Worm (Caenorhabditis elegans) whole organism, young adult: ENCODE data around the gene srb-12.

Source experiments
- C06A6.2 ChIP-seq: fragments of 200-800 bp; sonication (Bioruptor generic); conservative IDR thresholded peaks from 2 replicates; pipeline ENCODE4 v1.3.6; 2022; ENCODE audit warnings: missing genetic modification characterization, missing compliant biosample characterization
- F22D6.2 ChIP-seq: sonication (generic microtip); optimal IDR thresholded peaks from 2 replicates; lab custom pipeline; 2016; ENCODE audit warnings: mild to moderate bottlenecking, missing genetic modification characterization, missing compliant biosample characterization
- F23B12.7 ChIP-seq: sonication (generic microtip); optimal IDR thresholded peaks from 2 replicates; lab custom pipeline; 2017; ENCODE audit warnings: missing genetic modification characterization, mild to moderate bottlenecking, missing compliant biosample characterization, antibody characterized with exemption, moderate library complexity; ENCODE audit not compliant: insufficient read depth
- F37B4.10 ChIP-seq: fragments of 200-800 bp; sonication (Bioruptor generic); IDR thresholded peaks from 2 replicates; pipeline ENCODE4 v1.3.6; 2022; ENCODE audit warnings: missing genetic modification characterization, missing compliant biosample characterization
- F52B5.7 ChIP-seq: sonication (generic microtip); optimal IDR thresholded peaks from 2 replicates; lab custom pipeline; 2016; ENCODE audit warnings: mild to moderate bottlenecking, missing genetic modification characterization, missing compliant biosample characterization
- F55B11.4 ChIP-seq: sonication (generic microtip); optimal IDR thresholded peaks from 2 replicates; lab custom pipeline; 2016; ENCODE audit warnings: missing compliant biosample characterization, missing genetic modification characterization, borderline replicate concordance; ENCODE audit not compliant: insufficient read depth
- F57A8.1 ChIP-seq: fragments of 200-800 bp; sonication (Bioruptor generic); optimal IDR thresholded peaks from 2 replicates; lab custom pipeline; 2018; ENCODE audit warnings: mild to moderate bottlenecking, missing genetic modification characterization, moderate library complexity, missing compliant biosample characterization
- F57C9.4 ChIP-seq: sonication (generic microtip); optimal IDR thresholded peaks from 2 replicates; lab custom pipeline; 2017; ENCODE audit warnings: mild to moderate bottlenecking, missing genetic modification characterization, missing compliant biosample characterization
- T26A5.8 ChIP-seq: sonication (generic microtip); optimal IDR thresholded peaks from 2 replicates; lab custom pipeline; 2016; ENCODE audit warnings: missing genetic modification characterization, missing compliant biosample characterization
- Y56A3A.18 ChIP-seq: fragments of 200-800 bp; sonication (Bioruptor generic); IDR thresholded peaks from 2 replicates; pipeline ENCODE4 v1.3.6; 2022; ENCODE audit warnings: missing genetic modification reagents, missing genetic modification characterization, missing compliant biosample characterization
- Y79H2A.3 ChIP-seq: fragments of 200-800 bp; sonication (Bioruptor generic); conservative IDR thresholded peaks from 2 replicates; pipeline ENCODE4 v1.3.6; 2022; ENCODE audit warnings: missing genetic modification reagents, missing genetic modification characterization, missing compliant biosample characterization
- ama-1 ChIP-seq, 3 experiments: fragments of 150-350 bp in 1 of 3; sonication (generic microtip) in 2 of 3; optimal IDR thresholded peaks; 2 replicates each; lab custom pipeline; 2014 to 2018; ENCODE audit warnings: missing biosample characterization in 2 of 3, missing genetic modification characterization in 2 of 3, missing genetic modification reagents in 2 of 3
- aptf-3 ChIP-seq: fragments of 200-800 bp; sonication (Bioruptor generic); IDR thresholded peaks from 2 replicates; pipeline ENCODE4 v1.3.6; 2022; ENCODE audit warnings: missing genetic modification characterization, missing compliant biosample characterization
- attf-6 ChIP-seq: fragments of 200-800 bp; sonication (Bioruptor generic); IDR thresholded peaks from 2 replicates; pipeline ENCODE4 v1.3.6; 2022; ENCODE audit warnings: missing genetic modification reagents, missing genetic modification characterization, missing compliant biosample characterization
- bed-1 ChIP-seq: fragments of 200-800 bp; sonication (Bioruptor generic); IDR thresholded peaks from 2 replicates; pipeline ENCODE4 v1.3.6; 2022; ENCODE audit warnings: missing genetic modification reagents, missing genetic modification characterization, missing compliant biosample characterization
- bed-2 ChIP-seq: fragments of 200-800 bp; sonication (Bioruptor generic); IDR thresholded peaks from 2 replicates; pipeline ENCODE4 v1.3.6; 2022; ENCODE audit warnings: missing genetic modification reagents, missing genetic modification characterization, missing compliant biosample characterization
- ccch-3 ChIP-seq: fragments of 200-800 bp; sonication (Bioruptor generic); optimal IDR thresholded peaks from 2 replicates; lab custom pipeline; 2018; ENCODE audit warnings: mild to moderate bottlenecking, missing genetic modification characterization, missing compliant biosample characterization
- ceh-27 ChIP-seq: fragments of 200-800 bp; sonication (Bioruptor generic); optimal IDR thresholded peaks from 2 replicates; lab custom pipeline; 2018; ENCODE audit warnings: mild to moderate bottlenecking, missing genetic modification characterization, moderate library complexity, missing compliant biosample characterization
- ceh-58 ChIP-seq: fragments of 200-800 bp; sonication (Bioruptor generic); IDR thresholded peaks from 2 replicates; pipeline ENCODE4 v1.3.6; 2022; ENCODE audit warnings: missing genetic modification characterization, missing compliant biosample characterization
- ceh-79 ChIP-seq: sonication (generic microtip); optimal IDR thresholded peaks from 2 replicates; lab custom pipeline; 2017; ENCODE audit warnings: mild to moderate bottlenecking, missing genetic modification characterization, missing compliant biosample characterization
- ceh-91 ChIP-seq: fragments of 200-800 bp; sonication (Bioruptor generic); IDR thresholded peaks from 2 replicates; pipeline ENCODE4 v1.3.6; 2022; ENCODE audit warnings: missing genetic modification reagents, missing genetic modification characterization, missing compliant biosample characterization
- chd-7 ChIP-seq: sonication (generic microtip); optimal IDR thresholded peaks from 2 replicates; lab custom pipeline; 2016; ENCODE audit warnings: mild to moderate bottlenecking, missing genetic modification characterization, moderate library complexity, missing compliant biosample characterization
- dpl-1 ChIP-seq: fragments of 150-350 bp; optimal IDR thresholded peaks from 2 replicates; lab custom pipeline; 2014; ENCODE audit warnings: missing biosample characterization, missing genetic modification reagents, missing genetic modification characterization
- efl-1 ChIP-seq: fragments of 150-350 bp; optimal IDR thresholded peaks from 2 replicates; lab custom pipeline; 2014; ENCODE audit warnings: missing biosample characterization, missing genetic modification reagents, missing genetic modification characterization
- egl-18 ChIP-seq: fragments of 200-800 bp; sonication (Bioruptor generic); IDR thresholded peaks from 2 replicates; pipeline ENCODE4 v1.3.6; 2022; ENCODE audit warnings: missing genetic modification reagents, missing genetic modification characterization, missing compliant biosample characterization
- egl-44 ChIP-seq: fragments of 200-800 bp; sonication (Bioruptor generic); IDR thresholded peaks from 2 replicates; pipeline ENCODE4 v1.3.6; 2022; ENCODE audit warnings: missing genetic modification reagents, missing genetic modification characterization, missing compliant biosample characterization
- ets-4 ChIP-seq: fragments of 200-800 bp; sonication (Bioruptor generic); optimal IDR thresholded peaks from 2 replicates; lab custom pipeline; 2018; ENCODE audit warnings: mild to moderate bottlenecking, missing genetic modification characterization, missing compliant biosample characterization
- him-1 ChIP-seq: sonication (generic microtip); optimal IDR thresholded peaks from 2 replicates; lab custom pipeline; 2016; ENCODE audit warnings: missing genotype, missing genetic modification reagents, missing genetic modification characterization, missing compliant biosample characterization
- hmg-1.2 ChIP-seq: fragments of 200-800 bp; sonication (Bioruptor generic); IDR thresholded peaks from 2 replicates; pipeline ENCODE4 v1.3.6; 2022; ENCODE audit warnings: missing genetic modification reagents, missing genetic modification characterization, missing compliant biosample characterization
- hsf-1 ChIP-seq: fragments of 200-800 bp; sonication (Bioruptor generic); IDR thresholded peaks from 2 replicates; pipeline ENCODE4 v1.3.6; 2022; ENCODE audit warnings: missing genetic modification reagents, missing genetic modification characterization, missing compliant biosample characterization
- let-607 ChIP-seq, 2 experiments: fragments of 200-800 bp in 1 of 2; sonication (Bioruptor generic) in 1 of 2; sonication (generic microtip) in 1 of 2; optimal IDR thresholded peaks; 2 replicates each; lab custom pipeline; 2016 to 2018; ENCODE audit warnings: mild to moderate bottlenecking in 2 of 2, missing compliant biosample characterization in 2 of 2, missing genetic modification characterization in 2 of 2, moderate library complexity in 2 of 2, missing genotype in 1 of 2
- lin-35 ChIP-seq, 3 experiments: fragments of 150-350 bp in 2 of 3; sonication (generic microtip) in 1 of 3; optimal IDR thresholded peaks; 2 replicates each; lab custom pipeline; 2014 to 2018; ENCODE audit warnings: missing biosample characterization in 3 of 3, missing genetic modification characterization in 3 of 3, missing genetic modification reagents in 3 of 3
- lir-1 ChIP-seq: fragments of 200-800 bp; sonication (Bioruptor generic); conservative IDR thresholded peaks from 2 replicates; pipeline ENCODE4 v1.3.6; 2022; ENCODE audit warnings: missing genetic modification reagents, missing genetic modification characterization, missing compliant biosample characterization
- madf-3 ChIP-seq: fragments of 200-800 bp; sonication (Bioruptor generic); IDR thresholded peaks from 2 replicates; pipeline ENCODE4 v1.3.6; 2022; ENCODE audit warnings: missing genetic modification reagents, missing genetic modification characterization, missing compliant biosample characterization
- madf-6 ChIP-seq: fragments of 200-800 bp; sonication (Bioruptor generic); IDR thresholded peaks from 2 replicates; pipeline ENCODE4 v1.3.6; 2022; ENCODE audit warnings: missing genetic modification reagents, missing genetic modification characterization, missing compliant biosample characterization
- mel-28 ChIP-seq: sonication (generic microtip); optimal IDR thresholded peaks from 2 replicates; lab custom pipeline; 2016; ENCODE audit warnings: borderline replicate concordance, mild to moderate bottlenecking, missing genetic modification characterization, missing compliant biosample characterization
- nfya-1 ChIP-seq: sonication (generic microtip); optimal IDR thresholded peaks from 2 replicates; lab custom pipeline; 2017; ENCODE audit warnings: antibody characterized with exemption, missing compliant biosample characterization, missing genetic modification characterization, borderline replicate concordance; ENCODE audit not compliant: insufficient read depth
- nfya-2 ChIP-seq: fragments of 200-800 bp; sonication (Bioruptor generic); IDR thresholded peaks from 2 replicates; pipeline ENCODE4 v1.3.6; 2022; ENCODE audit warnings: missing genetic modification reagents, missing genetic modification characterization, missing compliant biosample characterization
- nhr-120 ChIP-seq: fragments of 200-800 bp; sonication (Bioruptor generic); IDR thresholded peaks from 2 replicates; pipeline ENCODE4 v1.3.6; 2022; ENCODE audit warnings: missing genetic modification characterization, missing compliant biosample characterization
- nhr-80 ChIP-seq: sonication (generic microtip); optimal IDR thresholded peaks from 2 replicates; lab custom pipeline; 2016; ENCODE audit warnings: missing genetic modification characterization, missing compliant biosample characterization
- rpc-1 ChIP-seq, 2 experiments: fragments of 150-350 bp in 1 of 2; sonication (generic microtip) in 1 of 2; optimal IDR thresholded peaks; 2 replicates each; lab custom pipeline; 2014 to 2018; ENCODE audit warnings: missing biosample characterization in 1 of 2, missing genetic modification characterization in 1 of 2, missing genetic modification reagents in 1 of 2, missing genotype in 1 of 2
- sdz-38 ChIP-seq: sonication (generic microtip); optimal IDR thresholded peaks from 2 replicates; lab custom pipeline; 2016; ENCODE audit warnings: missing genotype, missing genetic modification characterization, missing compliant biosample characterization
- sea-2 ChIP-seq: fragments of 200-800 bp; sonication (Bioruptor generic); IDR thresholded peaks from 2 replicates; pipeline ENCODE4 v1.3.6; 2022; ENCODE audit warnings: missing genetic modification characterization, missing compliant biosample characterization
- tlf-1 ChIP-seq: fragments of 200-800 bp; sonication (Bioruptor generic); optimal IDR thresholded peaks from 2 replicates; lab custom pipeline; 2018; ENCODE audit warnings: mild to moderate bottlenecking, missing genetic modification characterization, missing compliant biosample characterization
- xnd-1 ChIP-seq: sonication (generic microtip); optimal IDR thresholded peaks from 2 replicates; lab custom pipeline; 2016; ENCODE audit warnings: missing genotype, missing genetic modification reagents, missing genetic modification characterization, missing compliant biosample characterization

The srb-12 gene

ce11 chrII:5105020-5105419 is 49.4 kb downstream of the srb-12 start (continued):
- TF ChIP-seq ceh-27 (GFP tag; lab: Kevin White, UChicago), result peak; percentile 91
- TF ChIP-seq ceh-58 (GFP tag; lab: Robert Waterston, UW), result no peak
- no peak for TF ChIP-seq bed-2
- peak; percentile 85 for TF ChIP-seq hmg-1.2
- TF ChIP-seq bed-1 (GFP tag; lab: Robert Waterston, UW), result peak; percentile 87; the same call in 1 of the 2 replicates
- peak; percentile 83; the same call in 1 of the 2 replicates for TF ChIP-seq Y56A3A.18
- TF ChIP-seq F57A8.1, result peak; percentile 73
- TF ChIP-seq F57C9.4, result peak; percentile 82
- TF ChIP-seq F23B12.7 (tag; lab: Kevin White, UChicago), result peak; percentile 90
- peak; percentile 82 for TF ChIP-seq F52B5.7 (tag; lab: Kevin White, UChicago)
- 0 out of 2 replicates have a peak, but pooled peaks have one; percentile 57 for TF ChIP-seq egl-18 (GFP tag; lab: Robert Waterston, UW)
- peak; percentile 75 for TF ChIP-seq madf-6 (GFP tag; lab: Robert Waterston, UW)
- TF ChIP-seq rpc-1 (optimal IDR thresholded peaks at IDR 0.05; lab: Kevin White, UChicago), result peak; percentile 99
- TF ChIP-seq rpc-1 (tag; optimal IDR thresholded peaks at IDR 0.05; lab: Kevin White, UChicago), result peak; percentile 100
- TF ChIP-seq xnd-1, result peak; percentile 13
- peak; percentile 98 for TF ChIP-seq him-1 (tag; lab: Kevin White, UChicago)
- 0 out of 2 replicates have a peak, but pooled peaks have one; percentile 56 for TF ChIP-seq C06A6.2 (GFP tag; lab: Robert Waterston, UW)
- no peak for TF ChIP-seq ceh-91
- TF ChIP-seq ets-4 (GFP tag; lab: Kevin White, UChicago), result peak; percentile 67
- peak; percentile 13 for TF ChIP-seq ccch-3 (GFP tag; lab: Kevin White, UChicago)
- TF ChIP-seq ceh-79 (tag; lab: Kevin White, UChicago), result peak; percentile 70
- TF ChIP-seq ama-1 (optimal IDR thresholded peaks at IDR 0.05; lab: Kevin White, UChicago), result no peak
- peak; percentile 90 to 94 for TF ChIP-seq ama-1 (GFP tag; optimal IDR thresholded peaks at IDR 0.05; lab: Kevin White, UChicago)
- TF ChIP-seq nhr-120 (GFP tag; lab: Robert Waterston, UW), result 0 out of 2 replicates have a peak, but pooled peaks have one; percentile 82
- TF ChIP-seq F37B4.10 (GFP tag; lab: Robert Waterston, UW), result no peak
- TF ChIP-seq sea-2 (GFP tag; lab: Robert Waterston, UW), result no peak
- peak; percentile 90 for TF ChIP-seq egl-44 (GFP tag; lab: Robert Waterston, UW)
- 0 out of 2 replicates have a peak, but pooled peaks have one; percentile 58 for TF ChIP-seq aptf-3 (GFP tag; lab: Robert Waterston, UW)
- TF ChIP-seq chd-7, result peak; percentile 91
- peak; percentile 36 for TF ChIP-seq tlf-1 (GFP tag; lab: Kevin White, UChicago)
- no peak for TF ChIP-seq F55B11.4
- no peak for TF ChIP-seq nfya-1 (tag; lab: Kevin White, UChicago)
- TF ChIP-seq F22D6.2 (tag; lab: Kevin White, UChicago), result peak; percentile 54
- TF ChIP-seq sdz-38 (tag; lab: Kevin White, UChicago), result no peak
- peak; percentile 61; the same call in 1 of the 2 replicates for TF ChIP-seq lir-1 (GFP tag; lab: Robert Waterston, UW)
- TF ChIP-seq T26A5.8 (tag; lab: Kevin White, UChicago), result peak; percentile 71
- TF ChIP-seq attf-6 (GFP tag; lab: Robert Waterston, UW), result peak; percentile 71
- TF ChIP-seq let-607 (tag; optimal IDR thresholded peaks at IDR 0.05; lab: Kevin White, UChicago), result peak; percentile 34 to 68
- TF ChIP-seq Y79H2A.3 (GFP tag; lab: Robert Waterston, UW), result peak; percentile 67; the same call in 1 of the 2 replicates
- peak; percentile 1 for TF ChIP-seq dpl-1
- TF ChIP-seq nhr-80, result peak; percentile 54
- TF ChIP-seq hsf-1 (GFP tag; lab: Robert Waterston, UW), result peak; percentile 54; the same call in 1 of the 2 replicates
- TF ChIP-seq lin-35 (GFP tag; optimal IDR thresholded peaks at IDR 0.05; lab: Kevin White, UChicago), result no peak
- TF ChIP-seq efl-1 (GFP tag; lab: Kevin White, UChicago), result no peak
- TF ChIP-seq nfya-2 (GFP tag; lab: Robert Waterston, UW), result no peak
- peak; percentile 81; the same call in 1 of the 2 replicates for TF ChIP-seq madf-3 (GFP tag; lab: Robert Waterston, UW)
- peak; percentile 29 for TF ChIP-seq mel-28 (tag; lab: Kevin White, UChicago)
